Worm (Caenorhabditis elegans): ENCODE measurements around the gene cox-5A.

DNA sequence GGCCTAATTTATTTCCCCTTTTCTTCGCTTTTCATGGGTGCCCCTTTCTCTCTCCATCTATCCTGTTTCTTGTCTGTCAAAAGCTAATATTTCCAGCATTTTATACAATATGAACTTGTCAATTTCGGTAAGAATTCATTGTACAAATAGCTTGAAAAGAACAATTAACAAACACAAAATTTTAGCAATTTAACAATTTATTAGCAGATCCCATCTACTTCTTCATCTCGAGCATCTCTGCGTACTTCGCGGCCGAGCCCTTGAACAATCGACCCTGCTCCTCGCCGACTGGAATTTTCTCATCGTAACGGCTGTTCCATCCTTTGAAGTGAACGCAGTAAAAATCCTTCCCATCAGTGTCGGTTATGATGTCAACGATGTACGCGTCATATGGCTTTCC lies 29.6 kb upstream of the cox-5A start:
- TF ChIP-seq pag-3 (tag; optimal IDR thresholded peaks at IDR 0.05; ENCODE audit: borderline replicate concordance), result no peak
- no peak for TF ChIP-seq ttx-3 (tag; optimal IDR thresholded peaks at IDR 0.05)
- no peak for TF ChIP-seq elt-2 (tag; optimal IDR thresholded peaks at IDR 0.05)
- no peak for TF ChIP-seq pha-4 (tag; optimal IDR thresholded peaks at IDR 0.05)
- TF ChIP-seq lim-6 (tag; optimal IDR thresholded peaks at IDR 0.05), result no peak
- TF ChIP-seq C38D4.7 (GFP tag; optimal IDR thresholded peaks at IDR 0.05), result no peak
